Worm (Caenorhabditis elegans): ENCODE measurements around the gene lin-23.
A peak's percentile ranks its signal among the peaks of the same experiment; 100 is the strongest.

lin-23 gene

ce11 chrII:6348360-6348759 is 22.7 kb upstream of the lin-23 start (continued):
- TF ChIP-seq ces-1 (GFP tag; optimal IDR thresholded peaks at IDR 0.05) (no peak), grh-1 (GFP tag; IDR thresholded peaks at IDR 0.05) (peak; percentile 79), hpl-2 (GFP tag; optimal IDR thresholded peaks at IDR 0.05) (peak; percentile 81), mab-9 (GFP tag; IDR thresholded peaks at IDR 0.05) (peak; percentile 70), mdl-1 (tag; optimal IDR thresholded peaks at IDR 0.05) (peak; percentile 22 to 98), fkh-8 (tag; optimal IDR thresholded peaks at IDR 0.05) (peak; percentile 88), pax-3 (tag; optimal IDR thresholded peaks at IDR 0.05) (peak; percentile 41), ceh-8 (GFP tag; optimal IDR thresholded peaks at IDR 0.05) (peak; percentile 73), swsn-7 (tag; optimal IDR thresholded peaks at IDR 0.05) (peak; percentile 94), vab-15 (tag; optimal IDR thresholded peaks at IDR 0.05) (no peak), nhr-47 (tag; optimal IDR thresholded peaks at IDR 0.05) (peak; percentile 94), dpl-1 (GFP tag; optimal IDR thresholded peaks at IDR 0.05) (peak; percentile 58 to 76 (median 66)), pag-3 (tag; optimal IDR thresholded peaks at IDR 0.05; ENCODE audit: borderline replicate concordance, insufficient read depth) (no peak), nhr-11 (tag; optimal IDR thresholded peaks at IDR 0.05) (peak; percentile 68), ztf-4 (tag; optimal IDR thresholded peaks at IDR 0.05) (peak; percentile 96), snpc-4 (tag; optimal IDR thresholded peaks at IDR 0.05) (peak; percentile 60), nhr-71 (tag; optimal IDR thresholded peaks at IDR 0.05) (peak; percentile 97), nhr-20 (tag; optimal IDR thresholded peaks at IDR 0.05) (peak; percentile 97), nhr-19 (GFP tag; conservative IDR thresholded peaks at IDR 0.05) (peak; percentile 87), ceh-63 (GFP tag; optimal IDR thresholded peaks at IDR 0.05) (no peak), skn-1 (tag; optimal IDR thresholded peaks at IDR 0.05) (peak; percentile 80), Y116A8C.19 (tag; optimal IDR thresholded peaks at IDR 0.05; ENCODE audit: borderline replicate concordance) (no peak), efl-1 (optimal IDR thresholded peaks at IDR 0.05) (peak; percentile 82 to 85), efl-1 (GFP tag; optimal IDR thresholded peaks at IDR 0.05 in 1 of 2) (peak; percentile 69 to 98), unc-62 (GFP tag; optimal IDR thresholded peaks at IDR 0.05) (no peak), efl-3 (GFP tag; optimal IDR thresholded peaks at IDR 0.05) (no peak), lin-35 (GFP tag; optimal IDR thresholded peaks at IDR 0.05) (peak; percentile 81 to 89), nhr-237 (tag; optimal IDR thresholded peaks at IDR 0.05) (peak; percentile 86), snu-23 (GFP tag; optimal IDR thresholded peaks at IDR 0.05) (peak; percentile 98), lir-3 (tag; optimal IDR thresholded peaks at IDR 0.05; ENCODE audit: poor library complexity) (peak; percentile 78), fos-1 (tag; optimal IDR thresholded peaks at IDR 0.05) (peak; percentile 85), dsc-1 (tag; optimal IDR thresholded peaks at IDR 0.05) (peak; percentile 82), sox-4 (tag; optimal IDR thresholded peaks at IDR 0.05) (peak; percentile 69), rnt-1 (tag; optimal IDR thresholded peaks at IDR 0.05) (peak; percentile 90), nhr-85 (tag) (peak; percentile 89)

- TF ChIP-seq efl-1 (optimal IDR thresholded peaks at IDR 0.05) (no peak), efl-1 (GFP tag; optimal IDR thresholded peaks at IDR 0.05 in 1 of 2) (peak in 1 of 2 experiments; percentile 91), nhr-11 (tag; optimal IDR thresholded peaks at IDR 0.05) (no peak)
Observed at ce11 chrII:6349968-6350367, 21.1 kb upstream of the lin-23 start.

ce11 chrII:6351887-6352286 is 19.2 kb upstream of the lin-23 start, which contains the start of gene C32D5.10:
Gene C32D5.10 (minus strand): TSS chrII:6351987.
- no peak for TF ChIP-seq dsc-1 (tag; optimal IDR thresholded peaks at IDR 0.05)
- no peak for TF ChIP-seq nhr-28 (tag; optimal IDR thresholded peaks at IDR 0.05)
- no peak for TF ChIP-seq ces-1 (GFP tag; optimal IDR thresholded peaks at IDR 0.05)
- TF ChIP-seq nhr-77 (tag; optimal IDR thresholded peaks at IDR 0.05): no peak
- no peak for TF ChIP-seq unc-86 (tag; optimal IDR thresholded peaks at IDR 0.05)
- TF ChIP-seq irx-1 (tag; optimal IDR thresholded peaks at IDR 0.05): no peak
- TF ChIP-seq C34B4.2 (tag; optimal IDR thresholded peaks at IDR 0.05): no peak
- no peak for TF ChIP-seq tlp-1 (tag; optimal IDR thresholded peaks at IDR 0.05)
- TF ChIP-seq nhr-237 (tag; optimal IDR thresholded peaks at IDR 0.05): no peak
- no peak for TF ChIP-seq unc-62 (GFP tag; optimal IDR thresholded peaks at IDR 0.05)
